Fruit fly (Drosophila melanogaster) whole organism, adult: ENCODE data around the gene Vago.

ENCODE experiments used
- CG11617 ChIP-seq: fragments of 200-800 bp; sonication (Bioruptor generic); optimal IDR thresholded peaks from 2 replicates; lab custom pipeline; 2017; ENCODE audit warnings: mild to moderate bottlenecking, missing biosample characterization, missing genetic modification reagents, missing genetic modification characterization
- CG33017 ChIP-seq: fragments of 200-800 bp; sonication (Bioruptor generic); optimal IDR thresholded peaks from 2 replicates; lab custom pipeline; 2018; ENCODE audit warnings: missing biosample characterization, mild to moderate bottlenecking, missing genetic modification characterization, moderate library complexity
- CG7045 ChIP-seq: fragments of 200-800 bp; sonication (Bioruptor generic); optimal IDR thresholded peaks from 2 replicates; lab custom pipeline; 2017; ENCODE audit warnings: missing biosample characterization, mild to moderate bottlenecking, missing genetic modification characterization
- CG7101 ChIP-seq: fragments of 200-800 bp; sonication (Bioruptor generic); optimal IDR thresholded peaks from 2 replicates; lab custom pipeline; 2018; ENCODE audit warnings: missing biosample characterization, mild to moderate bottlenecking, missing genetic modification characterization, moderate library complexity
- kay ChIP-seq: fragments of 200-800 bp; sonication (Bioruptor generic); peaks from one replicate; lab custom pipeline; 2016; ENCODE audit warnings: missing biosample characterization, missing genetic modification characterization, borderline replicate concordance
- pad ChIP-seq: fragments of 200-800 bp; sonication (Bioruptor generic); optimal IDR thresholded peaks from 3 replicates; lab custom pipeline; 2017; ENCODE audit warnings: missing biosample characterization, missing genetic modification characterization, mild to moderate bottlenecking, moderate library complexity, missing genetic modification reagents
- toe ChIP-seq: fragments of 200-800 bp; sonication (Bioruptor generic); optimal IDR thresholded peaks from 2 replicates; lab custom pipeline; 2016; ENCODE audit warnings: missing biosample characterization, missing genetic modification characterization

dm6 chrX:11109670-11110069 is 20.6 kb downstream of the Vago start:
- TF ChIP-seq CG33017 (tag; lab: Kevin White, UChicago) (no peak), pad (GFP tag; lab: Kevin White, UChicago) (no peak), toe (no peak), CG11617 (GFP tag; lab: Kevin White, UChicago) (no peak), CG7101 (tag; lab: Kevin White, UChicago) (no peak), kay (GFP tag; lab: Kevin White, UChicago) (no peak), CG7045 (GFP tag; lab: Kevin White, UChicago) (no peak)
